Worm (Caenorhabditis elegans): Measurements from ENCODE around the gene nspc-3.

DNA sequence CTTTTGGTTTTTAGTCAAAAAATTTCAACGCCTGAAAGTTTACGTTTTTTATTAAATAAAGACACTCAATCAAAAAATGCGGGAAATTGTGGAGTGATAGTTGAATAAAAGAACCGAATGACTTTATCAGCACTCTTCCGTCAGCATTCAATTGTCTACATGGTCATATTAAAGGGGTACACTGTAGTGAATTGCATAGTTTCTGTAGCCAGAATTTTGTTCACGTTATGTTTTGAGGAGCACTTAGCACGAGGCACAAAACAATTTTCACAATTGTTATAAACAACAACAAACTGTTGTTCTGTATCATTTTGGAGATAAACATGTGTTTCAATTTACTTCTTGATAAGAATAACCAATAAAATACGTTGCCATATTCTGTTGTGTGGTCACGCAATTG lies 12.1 kb downstream of the nspc-3 start, which contains the start of gene D2021.4:
- TF ChIP-seq snpc-4 (tag; optimal IDR thresholded peaks at IDR 0.05): no peak
- TF ChIP-seq nhr-12 (tag; optimal IDR thresholded peaks at IDR 0.05): no peak
- TF ChIP-seq nhr-23 (tag; optimal IDR thresholded peaks at IDR 0.05): no peak
- TF ChIP-seq ztf-4 (tag; optimal IDR thresholded peaks at IDR 0.05): no peak
- no peak for TF ChIP-seq ztf-11 (tag; optimal IDR thresholded peaks at IDR 0.05)
- no peak for TF ChIP-seq R02D3.7 (tag; optimal IDR thresholded peaks at IDR 0.05)
- TF ChIP-seq fos-1 (tag; optimal IDR thresholded peaks at IDR 0.05): no peak
- no peak for TF ChIP-seq nhr-11 (tag; optimal IDR thresholded peaks at IDR 0.05)
- no peak for TF ChIP-seq mdl-1 (tag; optimal IDR thresholded peaks at IDR 0.05)
- TF ChIP-seq aly-2 (tag; optimal IDR thresholded peaks at IDR 0.05): no peak
- no peak for TF ChIP-seq ama-1 (optimal IDR thresholded peaks at IDR 0.05)
- no peak for TF ChIP-seq nhr-76 (tag; optimal IDR thresholded peaks at IDR 0.05)
- no peak for TF ChIP-seq lin-15B (tag; optimal IDR thresholded peaks at IDR 0.05)
- TF ChIP-seq egl-27 (tag; optimal IDR thresholded peaks at IDR 0.05): no peak

All from whole organism, L3 larva.